Fruit fly (Drosophila melanogaster): ENCODE data around the gene CG3119.
A peak's percentile ranks its signal among the peaks of the same experiment; 100 is the strongest.

CG3119 gene

dm6 chr2L:2885503-2886225, 48.0 kb upstream of the CG3119 start, which contains the start of the genes NTPase and lilli (continued):
- TF ChIP-seq CG9705 (GFP tag; optimal IDR thresholded peaks at IDR 0.05) (no peak), dl (GFP tag; optimal IDR thresholded peaks at IDR 0.05; ENCODE audit: insufficient read depth in 1 of 2, partially characterized antibody in 2 of 2) (no peak), Vsx2 (GFP tag; optimal IDR thresholded peaks at IDR 0.05; ENCODE audit: partially characterized antibody) (no peak), GATAd (GFP tag; optimal IDR thresholded peaks at IDR 0.05) (peak; percentile 57), CG32264 (GFP tag; optimal IDR thresholded peaks at IDR 0.05) (peak; percentile 7), Dfd (GFP tag; optimal IDR thresholded peaks at IDR 0.05) (no peak), Myc (optimal IDR thresholded peaks at IDR 0.05) (no peak), woc (GFP tag; optimal IDR thresholded peaks at IDR 0.05) (peak; percentile 37), jim (GFP tag; optimal IDR thresholded peaks at IDR 0.05) (no peak), usp (GFP tag; optimal IDR thresholded peaks at IDR 0.05) (no peak), dsf (GFP tag; optimal IDR thresholded peaks at IDR 0.05; ENCODE audit: borderline replicate concordance) (peak; percentile 58), Hr78 (GFP tag; optimal IDR thresholded peaks at IDR 0.05) (no peak), lola (GFP tag; optimal IDR thresholded peaks at IDR 0.05) (peak; percentile 16)

dm6 chr2L:2884683-2885502, 47.3 kb upstream of the CG3119 start:
- TF ChIP-seq sage (GFP tag; optimal IDR thresholded peaks at IDR 0.05), result no peak
- TF ChIP-seq Abd-B (GFP tag; optimal IDR thresholded peaks at IDR 0.05), result no peak
- TF ChIP-seq tai (GFP tag; optimal IDR thresholded peaks at IDR 0.05), result no peak
- TF ChIP-seq rgr (GFP tag; optimal IDR thresholded peaks at IDR 0.05), result no peak
- no peak for TF ChIP-seq sv (GFP tag; optimal IDR thresholded peaks at IDR 0.05)
- no peak for TF ChIP-seq dsf (GFP tag; optimal IDR thresholded peaks at IDR 0.05; ENCODE audit: borderline replicate concordance)
- TF ChIP-seq psq (GFP tag; optimal IDR thresholded peaks at IDR 0.05), result no peak
- peak; percentile 51 for TF ChIP-seq woc (GFP tag; optimal IDR thresholded peaks at IDR 0.05)
- no peak for TF ChIP-seq dmrt93B (GFP tag; optimal IDR thresholded peaks at IDR 0.05)
- peak; percentile 8 for TF ChIP-seq CG9705 (GFP tag; optimal IDR thresholded peaks at IDR 0.05)
- TF ChIP-seq Rel (GFP tag; optimal IDR thresholded peaks at IDR 0.05), result no peak
- peak; percentile 71 for TF ChIP-seq Rel (tag; optimal IDR thresholded peaks at IDR 0.05)
- TF ChIP-seq lola (GFP tag; optimal IDR thresholded peaks at IDR 0.05), result no peak
- TF ChIP-seq Sp1 (GFP tag; optimal IDR thresholded peaks at IDR 0.05), result peak; percentile 16
- TF ChIP-seq Hnf4 (GFP tag; optimal IDR thresholded peaks at IDR 0.05), result no peak
- TF ChIP-seq ey (GFP tag; optimal IDR thresholded peaks at IDR 0.05), result no peak
- TF ChIP-seq Myc (optimal IDR thresholded peaks at IDR 0.05), result no peak
- TF ChIP-seq Dfd (GFP tag; optimal IDR thresholded peaks at IDR 0.05), result no peak
- peak; percentile 53 for TF ChIP-seq HLH106 (tag; optimal IDR thresholded peaks at IDR 0.05)
- no peak for TF ChIP-seq GATAd (GFP tag; optimal IDR thresholded peaks at IDR 0.05)
- TF ChIP-seq br (GFP tag; optimal IDR thresholded peaks at IDR 0.05), result peak; percentile 3
- TF ChIP-seq usp (GFP tag; optimal IDR thresholded peaks at IDR 0.05), result no peak
- no peak for TF ChIP-seq Jra (GFP tag; optimal IDR thresholded peaks at IDR 0.05)
- TF ChIP-seq pan (optimal IDR thresholded peaks at IDR 0.05), result no peak
- no peak for TF ChIP-seq OdsH (GFP tag; optimal IDR thresholded peaks at IDR 0.05)
- TF ChIP-seq CrebA (GFP tag; optimal IDR thresholded peaks at IDR 0.05; ENCODE audit: borderline replicate concordance), result no peak
- no peak for TF ChIP-seq foxo (GFP tag; optimal IDR thresholded peaks at IDR 0.05)
- TF ChIP-seq N (GFP tag; optimal IDR thresholded peaks at IDR 0.05), result no peak
- TF ChIP-seq Hr83 (GFP tag; optimal IDR thresholded peaks at IDR 0.05; ENCODE audit: poor library complexity, severe bottlenecking), result peak; percentile 86
- no peak for TF ChIP-seq dl (GFP tag; optimal IDR thresholded peaks at IDR 0.05; ENCODE audit: insufficient read depth in 1 of 2, partially characterized antibody in 2 of 2)

DNA sequence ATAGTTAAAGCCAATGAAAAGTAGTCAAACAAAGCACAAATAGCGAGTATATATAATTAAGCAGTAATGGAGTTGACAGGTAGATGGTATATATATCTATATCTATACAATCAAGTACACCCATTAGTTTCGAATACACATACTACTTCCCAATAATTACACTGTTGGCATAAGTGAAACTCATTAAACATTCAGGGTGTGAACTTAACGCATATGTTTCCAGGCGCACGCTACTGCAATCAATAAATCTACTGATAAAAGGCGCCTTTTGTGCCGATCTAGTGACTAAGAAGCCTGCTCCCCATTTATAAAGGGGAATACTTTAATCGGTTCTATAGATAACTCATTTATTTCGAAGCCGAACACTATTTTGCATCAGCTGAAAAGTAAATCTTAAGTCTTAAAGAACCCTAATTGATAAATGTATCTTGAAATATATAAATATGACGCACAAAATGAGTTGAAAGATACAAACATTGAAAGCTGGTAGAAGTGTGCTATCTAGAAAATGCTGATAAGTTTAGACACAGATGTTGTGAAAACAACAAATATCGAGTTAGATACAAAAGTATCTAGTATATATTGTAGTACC, 46.2 kb upstream of the CG3119 start:
- no peak for TF ChIP-seq Rel (GFP tag; optimal IDR thresholded peaks at IDR 0.05)
- TF ChIP-seq Rel (tag; optimal IDR thresholded peaks at IDR 0.05), result peak; percentile 23
- no peak for TF ChIP-seq pan (optimal IDR thresholded peaks at IDR 0.05)

All from whole organism, wandering third instar larva.